Fruit fly (Drosophila melanogaster) whole organism, embryonic: ENCODE results near the gene CG34106.

Experiments
- Bgb ChIP-seq: fragments of 200-800 bp; sonication (Bioruptor generic); IDR thresholded peaks from 2 replicates; pipeline ENCODE4 v1.3.6; 2022; ENCODE audit warnings: missing biosample characterization, missing genetic modification characterization; ENCODE audit not compliant: partially characterized antibody
- CG10565 ChIP-seq: fragments of 200-800 bp; sonication (Bioruptor generic); optimal IDR thresholded peaks from 3 replicates; lab custom pipeline; 2016; ENCODE audit warnings: missing biosample characterization, mild to moderate bottlenecking, missing genetic modification characterization
- CG12769 ChIP-seq: fragments of 200-800 bp; sonication (Bioruptor generic); optimal IDR thresholded peaks from 2 replicates; lab custom pipeline; 2019; ENCODE audit warnings: missing biosample characterization, mild to moderate bottlenecking, missing genetic modification characterization, moderate library complexity
- CG13296 ChIP-seq: fragments of 200-800 bp; sonication (Bioruptor generic); optimal IDR thresholded peaks from 3 replicates; lab custom pipeline; 2018; ENCODE audit warnings: missing biosample characterization, mild to moderate bottlenecking, missing genetic modification characterization
- CG14860 ChIP-seq: fragments of 200-800 bp; sonication (Bioruptor generic); IDR thresholded peaks from 3 replicates; pipeline ENCODE4 v1.3.6; 2022; ENCODE audit warnings: missing biosample characterization, missing genetic modification characterization; ENCODE audit not compliant: partially characterized antibody
- CG15514 ChIP-seq: fragments of 200-800 bp; sonication (Bioruptor generic); optimal IDR thresholded peaks from 3 replicates; lab custom pipeline; 2017; ENCODE audit warnings: missing biosample characterization, missing genetic modification characterization, mild to moderate bottlenecking, moderate library complexity, missing genetic modification reagents
- CG16813 ChIP-seq: fragments of 200-800 bp; sonication (Bioruptor generic); IDR thresholded peaks from 3 replicates; pipeline ENCODE4 v1.3.6; 2022; ENCODE audit warnings: missing biosample characterization, missing genetic modification characterization; ENCODE audit not compliant: partially characterized antibody
- CG1832 ChIP-seq: fragments of 200-800 bp; sonication (Bioruptor generic); optimal IDR thresholded peaks from 2 replicates; lab custom pipeline; 2017; ENCODE audit warnings: missing biosample characterization, mild to moderate bottlenecking, missing genetic modification characterization, inconsistent platforms
- CG2120 ChIP-seq: fragments of 200-800 bp; sonication (Bioruptor generic); optimal IDR thresholded peaks from 3 replicates; lab custom pipeline; 2016; ENCODE audit warnings: missing biosample characterization, missing genetic modification characterization
- CG2678 ChIP-seq: fragments of 200-800 bp; sonication (Bioruptor generic); optimal IDR thresholded peaks from 3 replicates; lab custom pipeline; 2019; ENCODE audit warnings: missing biosample characterization, mild to moderate bottlenecking, missing genetic modification characterization, moderate library complexity
- CG31224 ChIP-seq: fragments of 200-800 bp; sonication (Bioruptor generic); IDR thresholded peaks from 2 replicates; pipeline ENCODE4 v1.3.6; 2022; ENCODE audit warnings: missing biosample characterization, missing genetic modification characterization
- CG3163 ChIP-seq: fragments of 200-800 bp; sonication (Bioruptor generic); optimal IDR thresholded peaks from 3 replicates; lab custom pipeline; 2016; ENCODE audit warnings: missing biosample characterization, missing genetic modification characterization
- CG4360 ChIP-seq: fragments of 200-800 bp; sonication (Bioruptor generic); IDR thresholded peaks from 2 replicates; pipeline ENCODE4 v1.3.6; 2022; ENCODE audit warnings: missing biosample characterization, missing genetic modification characterization
- CG6254 ChIP-seq: fragments of 200-800 bp; sonication (Bioruptor generic); optimal IDR thresholded peaks from 3 replicates; lab custom pipeline; 2017; ENCODE audit warnings: mild to moderate bottlenecking, missing biosample characterization, missing genetic modification reagents, missing genetic modification characterization
- CG6765 ChIP-seq: fragments of 200-800 bp; sonication (Bioruptor generic); optimal IDR thresholded peaks from 3 replicates; lab custom pipeline; 2017; ENCODE audit warnings: missing biosample characterization, mild to moderate bottlenecking, missing genetic modification characterization
- CG7556 ChIP-seq: fragments of 200-800 bp; sonication (Bioruptor generic); optimal IDR thresholded peaks from 2 replicates; lab custom pipeline; 2017; ENCODE audit warnings: missing biosample characterization, mild to moderate bottlenecking, missing genetic modification characterization
- CG7839 ChIP-seq: fragments of 200-800 bp; sonication (Bioruptor generic); optimal IDR thresholded peaks from 3 replicates; lab custom pipeline; 2018; ENCODE audit warnings: missing biosample characterization, mild to moderate bottlenecking, missing genetic modification characterization, moderate library complexity
- CG8089 ChIP-seq: fragments of 200-800 bp; sonication (Bioruptor generic); optimal IDR thresholded peaks from 3 replicates; lab custom pipeline; 2016; ENCODE audit warnings: missing biosample characterization, missing genetic modification characterization
- Fer3 ChIP-seq: fragments of 200-800 bp; sonication (Bioruptor generic); optimal IDR thresholded peaks from 2 replicates; lab custom pipeline; 2018; ENCODE audit warnings: missing biosample characterization, mild to moderate bottlenecking, missing genetic modification characterization, moderate library complexity
- Gug ChIP-seq: fragments of 200-800 bp; sonication (Bioruptor generic); IDR thresholded peaks from 4 replicates; pipeline ENCODE4 v1.3.6; 2022; ENCODE audit warnings: missing biosample characterization, missing genetic modification characterization
- H15 ChIP-seq: fragments of 200-800 bp; sonication (Bioruptor generic); IDR thresholded peaks from 3 replicates; pipeline ENCODE4 v1.3.6; 2022; ENCODE audit warnings: missing biosample characterization, missing genetic modification characterization
- HHEX ChIP-seq: fragments of 200-800 bp; sonication (Bioruptor generic); optimal IDR thresholded peaks from 3 replicates; lab custom pipeline; 2017; ENCODE audit warnings: missing biosample characterization, mild to moderate bottlenecking, missing genetic modification characterization, missing genetic modification reagents
- HLH4C ChIP-seq: fragments of 200-800 bp; sonication (Bioruptor generic); IDR thresholded peaks from 3 replicates; pipeline ENCODE4 v1.3.6; 2022; ENCODE audit warnings: missing biosample characterization, missing genetic modification characterization; ENCODE audit not compliant: partially characterized antibody
- Hmr ChIP-seq: fragments of 200-800 bp; sonication (Bioruptor generic); optimal IDR thresholded peaks from 3 replicates; lab custom pipeline; 2017; ENCODE audit warnings: mild to moderate bottlenecking, missing biosample characterization, missing genetic modification reagents, missing genetic modification characterization
- Hr3 ChIP-seq: fragments of 200-800 bp; sonication (Bioruptor generic); optimal IDR thresholded peaks from 3 replicates; lab custom pipeline; 2016; ENCODE audit warnings: missing biosample characterization, missing genetic modification characterization
- Nf-YB ChIP-seq: fragments of 200-800 bp; sonication (Bioruptor generic); optimal IDR thresholded peaks from 3 replicates; lab custom pipeline; 2019; ENCODE audit warnings: missing biosample characterization, mild to moderate bottlenecking, missing genetic modification characterization, moderate library complexity
- PHDP ChIP-seq: fragments of 200-800 bp; sonication (Bioruptor generic); optimal IDR thresholded peaks from 3 replicates; lab custom pipeline; 2018; ENCODE audit warnings: missing biosample characterization, mild to moderate bottlenecking, missing genetic modification characterization, moderate library complexity
- Scr ChIP-seq: fragments of 200-800 bp; sonication (Bioruptor generic); IDR thresholded peaks from 2 replicates; pipeline ENCODE4 v1.3.6; 2022; ENCODE audit warnings: missing biosample characterization, missing genetic modification characterization; ENCODE audit not compliant: partially characterized antibody
- Ssrp ChIP-seq: fragments of 200-800 bp; sonication (Bioruptor generic); optimal IDR thresholded peaks from 2 replicates; lab custom pipeline; 2018; ENCODE audit warnings: missing biosample characterization, mild to moderate bottlenecking, missing genetic modification characterization, moderate library complexity
- Vsx1 ChIP-seq: fragments of 200-800 bp; sonication (Bioruptor generic); optimal IDR thresholded peaks from 2 replicates; lab custom pipeline; 2017; ENCODE audit warnings: missing biosample characterization, mild to moderate bottlenecking, missing genetic modification characterization, missing genetic modification reagents
- Xbp1 ChIP-seq: fragments of 200-800 bp; sonication (Bioruptor generic); optimal IDR thresholded peaks from 3 replicates; lab custom pipeline; 2016; ENCODE audit warnings: missing biosample characterization, mild to moderate bottlenecking, missing genetic modification characterization
- YL-1 ChIP-seq: fragments of 200-800 bp; sonication (Bioruptor generic); optimal IDR thresholded peaks from 3 replicates; lab custom pipeline; 2017; ENCODE audit warnings: missing biosample characterization, mild to moderate bottlenecking, missing genetic modification characterization
- aop ChIP-seq: fragments of 200-800 bp; sonication (Bioruptor generic); IDR thresholded peaks from 2 replicates; pipeline ENCODE4 v1.3.6; 2022; ENCODE audit warnings: missing biosample characterization, missing genetic modification characterization
- cg ChIP-seq: fragments of 200-800 bp; sonication (Bioruptor generic); optimal IDR thresholded peaks from 3 replicates; lab custom pipeline; 2019; ENCODE audit warnings: missing biosample characterization, mild to moderate bottlenecking, missing genetic modification characterization, moderate library complexity
- corto ChIP-seq: fragments of 200-800 bp; sonication (Bioruptor generic); optimal IDR thresholded peaks from 2 replicates; lab custom pipeline; 2016; ENCODE audit warnings: missing biosample characterization, mild to moderate bottlenecking, missing genetic modification characterization, moderate library complexity
- cwo ChIP-seq: fragments of 200-800 bp; sonication (Bioruptor generic); optimal IDR thresholded peaks from 3 replicates; lab custom pipeline; 2017; ENCODE audit warnings: missing biosample characterization, missing genetic modification characterization, mild to moderate bottlenecking, moderate library complexity, missing genetic modification reagents
- dmrt11E ChIP-seq: fragments of 200-800 bp; sonication (Bioruptor generic); optimal IDR thresholded peaks from 3 replicates; lab custom pipeline; 2018; ENCODE audit warnings: missing biosample characterization, mild to moderate bottlenecking, missing genetic modification characterization, moderate library complexity
- dmrt99B ChIP-seq: fragments of 200-800 bp; sonication (Bioruptor generic); optimal IDR thresholded peaks from 2 replicates; lab custom pipeline; 2018; ENCODE audit warnings: missing biosample characterization, mild to moderate bottlenecking, missing genetic modification characterization, moderate library complexity
- emc ChIP-seq: fragments of 200-800 bp; sonication (Bioruptor generic); optimal IDR thresholded peaks from 2 replicates; lab custom pipeline; 2016; ENCODE audit warnings: missing biosample characterization, missing genetic modification characterization
- fd3F ChIP-seq: fragments of 200-800 bp; sonication (Bioruptor generic); optimal IDR thresholded peaks from 2 replicates; lab custom pipeline; 2018; ENCODE audit warnings: missing biosample characterization, mild to moderate bottlenecking, missing genetic modification characterization, moderate library complexity
- gfzf ChIP-seq: fragments of 200-800 bp; sonication (Bioruptor generic); optimal IDR thresholded peaks from 2 replicates; lab custom pipeline; 2016; ENCODE audit warnings: missing biosample characterization, mild to moderate bottlenecking, missing genetic modification characterization, moderate library complexity
- lab ChIP-seq: fragments of 200-800 bp; sonication (Bioruptor generic); optimal IDR thresholded peaks from 3 replicates; lab custom pipeline; 2017; ENCODE audit warnings: missing biosample characterization, missing genetic modification characterization, mild to moderate bottlenecking, moderate library complexity, missing genetic modification reagents
- mam ChIP-seq: fragments of 200-800 bp; sonication (Bioruptor generic); optimal IDR thresholded peaks from 3 replicates; lab custom pipeline; 2016; ENCODE audit warnings: missing biosample characterization, missing genetic modification characterization
- pfk ChIP-seq: fragments of 200-800 bp; sonication (Bioruptor generic); optimal IDR thresholded peaks from 2 replicates; lab custom pipeline; 2018; ENCODE audit warnings: missing biosample characterization, mild to moderate bottlenecking, missing genetic modification characterization, moderate library complexity
- pnt ChIP-seq: fragments of 200-800 bp; sonication (Bioruptor generic); optimal IDR thresholded peaks from 3 replicates; lab custom pipeline; 2016; ENCODE audit warnings: missing biosample characterization, missing genetic modification characterization
- row ChIP-seq: fragments of 200-800 bp; sonication (Bioruptor generic); IDR thresholded peaks from 3 replicates; pipeline ENCODE4 v1.3.6; 2022; ENCODE audit warnings: missing biosample characterization, missing genetic modification characterization
- z ChIP-seq: fragments of 200-800 bp; sonication (Bioruptor generic); IDR thresholded peaks from 3 replicates; pipeline ENCODE4 v1.3.6; 2022; ENCODE audit warnings: missing biosample characterization, missing genetic modification characterization
- zfh1 ChIP-seq: fragments of 200-800 bp; sonication (Bioruptor generic); IDR thresholded peaks from 3 replicates; pipeline ENCODE4 v1.3.6; 2022; ENCODE audit warnings: missing biosample characterization, missing genetic modification characterization

The CG34106 gene

dm6 chr2L:17125861-17126260 is 5.0 kb upstream of the CG34106 start, which contains the start of gene CG31784 (continued):
- TF ChIP-seq cg (GFP tag; lab: Kevin White, UChicago) (no peak), z (GFP tag; lab: Robert Waterston, UW) (no peak), HLH4C (GFP tag; lab: Robert Waterston, UW) (no peak), fd3F (GFP tag; lab: Kevin White, UChicago) (no peak), CG4360 (no peak), pfk (GFP tag; lab: Kevin White, UChicago) (no peak), CG10565 (GFP tag; lab: Kevin White, UChicago) (no peak)
- TF ChIP-seq, all 482 proteins: peak for 0

- TF ChIP-seq CG6765 (GFP tag; lab: Kevin White, UChicago) (no peak), CG2678 (tag; lab: Kevin White, UChicago) (peak; percentile 57), CG13296 (GFP tag; lab: Kevin White, UChicago) (peak; percentile 33), Ssrp (tag; lab: Kevin White, UChicago) (no peak), Gug (GFP tag; lab: Robert Waterston, UW) (0 out of 4 replicates have a peak, but pooled peaks have one; percentile 7), CG2120 (GFP tag; lab: Kevin White, UChicago) (peak; percentile 52), Bgb (no peak), Vsx1 (GFP tag; lab: Kevin White, UChicago) (no peak), lab (GFP tag; lab: Kevin White, UChicago) (peak; percentile 68), H15 (no peak), Scr (GFP tag; lab: Robert Waterston, UW) (no peak), CG31224 (GFP tag; lab: Robert Waterston, UW) (no peak), gfzf (GFP tag; lab: Kevin White, UChicago) (no peak), CG14860 (GFP tag; lab: Robert Waterston, UW) (no peak), pnt (no peak), CG7839 (peak; percentile 44), YL-1 (GFP tag; lab: Kevin White, UChicago) (no peak), CG12769 (tag; lab: Kevin White, UChicago) (peak; percentile 43), Xbp1 (peak; percentile 2), cwo (GFP tag; lab: Kevin White, UChicago) (peak; percentile 29), Hmr (GFP tag; lab: Kevin White, UChicago) (peak; percentile 43), CG1832 (GFP tag; lab: Kevin White, UChicago) (no peak), emc (GFP tag; lab: Kevin White, UChicago) (no peak), CG16813 (no peak), corto (GFP tag; lab: Kevin White, UChicago) (no peak), dmrt11E (tag; lab: Kevin White, UChicago) (no peak), Fer3 (tag; lab: Kevin White, UChicago) (peak; percentile 6), Nf-YB (no peak), CG15514 (GFP tag; lab: Kevin White, UChicago) (peak; percentile 23), dmrt99B (tag; lab: Kevin White, UChicago) (peak; percentile 49), PHDP (tag; lab: Kevin White, UChicago) (peak; percentile 6), CG8089 (no peak), CG6254 (GFP tag; lab: Kevin White, UChicago) (no peak), aop (GFP tag; lab: Robert Waterston, UW) (no peak), HHEX (GFP tag; lab: Kevin White, UChicago) (peak; percentile 18), row (peak; percentile 56), CG7556 (GFP tag; lab: Kevin White, UChicago) (peak; percentile 41), Hr3 (GFP tag; lab: Kevin White, UChicago) (no peak), mam (GFP tag; lab: Kevin White, UChicago) (peak; percentile 2), zfh1 (GFP tag; lab: Robert Waterston, UW) (no peak), CG3163 (GFP tag; lab: Kevin White, UChicago) (no peak)
Observed at dm6 chr2L:17159641-17160040, 28.8 kb downstream of the CG34106 start.
